Worm (Caenorhabditis elegans) whole organism, mixed stage, embryonic: ENCODE results near the gene wdr-5.2.

ENCODE experiments used
- ceh-43 ChIP-seq: fragments of 200-800 bp; sonication (Bioruptor generic); optimal IDR thresholded peaks from 2 replicates; lab custom pipeline; 2018; ENCODE audit warnings: mild to moderate bottlenecking, missing genetic modification characterization, moderate library complexity, missing compliant biosample characterization
- ces-1 ChIP-seq: fragments of 150-350 bp; optimal IDR thresholded peaks from 2 replicates; lab custom pipeline; 2014; ENCODE audit warnings: missing biosample characterization, missing genetic modification reagents, missing genetic modification characterization
- nhr-12 ChIP-seq: fragments of 150-350 bp; optimal IDR thresholded peaks from 2 replicates; lab custom pipeline; 2014; ENCODE audit warnings: missing biosample characterization, missing genetic modification characterization
- nhr-237 ChIP-seq: fragments of 150-350 bp; optimal IDR thresholded peaks from 2 replicates; lab custom pipeline; 2014; ENCODE audit warnings: missing biosample characterization, missing genetic modification characterization
- nhr-76 ChIP-seq: sonication (generic microtip); optimal IDR thresholded peaks from 2 replicates; lab custom pipeline; 2017; ENCODE audit warnings: missing biosample characterization, missing genetic modification characterization
- pha-4 ChIP-seq: fragments of 150-350 bp; optimal IDR thresholded peaks from 2 replicates; lab custom pipeline; 2018; ENCODE audit warnings: missing biosample characterization, missing genetic modification reagents, missing genetic modification characterization
- unc-39 ChIP-seq: fragments of 150-350 bp; optimal IDR thresholded peaks from 2 replicates; lab custom pipeline; 2014; ENCODE audit warnings: missing biosample characterization, missing genetic modification characterization
- unc-62 ChIP-seq: fragments of 150-350 bp; optimal IDR thresholded peaks from 2 replicates; lab custom pipeline; 2014; ENCODE audit warnings: missing biosample characterization, missing genetic modification reagents, missing genetic modification characterization
- ztf-11 ChIP-seq: fragments of 150-350 bp; optimal IDR thresholded peaks from 2 replicates; lab custom pipeline; 2014; ENCODE audit warnings: missing biosample characterization, missing genetic modification characterization

DNA sequence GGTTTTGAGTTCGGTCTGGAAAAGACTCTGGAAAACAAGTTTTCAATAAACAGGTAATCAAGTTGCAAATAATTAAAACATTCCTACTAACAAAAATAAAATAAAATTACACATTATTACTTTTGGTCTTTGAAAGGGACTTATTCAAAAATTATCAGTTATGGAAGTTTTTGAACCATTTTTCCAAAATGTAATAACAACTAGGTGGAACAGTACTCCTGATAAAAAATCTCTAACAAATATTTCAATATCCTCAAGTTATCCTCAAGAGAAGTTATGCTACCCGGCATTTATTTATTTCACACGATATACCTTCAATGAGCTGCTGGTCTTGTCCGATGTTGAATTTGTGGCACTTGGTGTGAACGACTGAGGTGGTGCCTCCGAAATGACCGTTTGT is 10.2 kb upstream of the wdr-5.2 start:
- TF ChIP-seq pha-4 (tag; lab: Kevin White, UChicago) (no peak), nhr-76 (tag; lab: Kevin White, UChicago) (no peak), ztf-11 (tag; lab: Kevin White, UChicago) (no peak), nhr-12 (tag; lab: Kevin White, UChicago) (no peak), unc-62 (GFP tag; lab: Kevin White, UChicago) (no peak), ceh-43 (GFP tag; lab: Kevin White, UChicago) (no peak), nhr-237 (tag; lab: Kevin White, UChicago) (no peak), unc-39 (no peak), ces-1 (GFP tag; lab: Kevin White, UChicago) (no peak)
